Worm (Caenorhabditis elegans) whole organism, L2 larva: ENCODE results near the gene F53H8.3.

Experiments
- C34F6.9 ChIP-seq: fragments of 150-350 bp; optimal IDR thresholded peaks from 2 replicates; lab custom pipeline; 2014; ENCODE audit warnings: missing biosample characterization, missing genetic modification characterization
- ama-1 ChIP-seq: fragments of 150-350 bp; optimal IDR thresholded peaks from 2 replicates; lab custom pipeline; 2018; ENCODE audit warnings: inconsistent platforms
- ceh-82 ChIP-seq: fragments of 150-350 bp; optimal IDR thresholded peaks from 2 replicates; lab custom pipeline; 2014; ENCODE audit warnings: missing biosample characterization, missing genetic modification characterization
- lsy-2 ChIP-seq, 2 experiments: fragments of 150-350 bp in 1 of 2; sonication (generic microtip) in 1 of 2; optimal IDR thresholded peaks; 2 replicates each; lab custom pipeline; 2014 to 2017; ENCODE audit warnings: missing biosample characterization in 2 of 2, missing genetic modification characterization in 2 of 2
- nhr-12 ChIP-seq: fragments of 150-350 bp; optimal IDR thresholded peaks from 2 replicates; lab custom pipeline; 2014; ENCODE audit warnings: missing biosample characterization, missing genetic modification characterization
- nhr-237 ChIP-seq: fragments of 150-350 bp; optimal IDR thresholded peaks from 2 replicates; lab custom pipeline; 2014; ENCODE audit warnings: missing biosample characterization, missing genetic modification characterization
- nhr-6 ChIP-seq: fragments of 150-350 bp; optimal IDR thresholded peaks from 2 replicates; lab custom pipeline; 2014; ENCODE audit warnings: missing biosample characterization, missing genetic modification characterization
- sem-4 ChIP-seq: fragments of 150-350 bp; optimal IDR thresholded peaks from 2 replicates; lab custom pipeline; 2014; ENCODE audit warnings: missing biosample characterization, missing genetic modification reagents, missing genetic modification characterization
- snpc-4 ChIP-seq: fragments of 150-350 bp; optimal IDR thresholded peaks from 2 replicates; lab custom pipeline; 2014; ENCODE audit warnings: missing biosample characterization, missing genetic modification characterization
- unc-55 ChIP-seq: fragments of 150-350 bp; sonication (generic microtip); optimal IDR thresholded peaks from 3 replicates; lab custom pipeline; 2014; ENCODE audit warnings: missing biosample characterization, missing genetic modification reagents, missing genetic modification characterization

- TF ChIP-seq snpc-4 (peak; percentile 39), nhr-12 (tag; lab: Kevin White, UChicago) (no peak), nhr-237 (tag; lab: Kevin White, UChicago) (no peak), unc-55 (GFP tag; lab: Kevin White, UChicago) (peak; percentile 75), lsy-2 (tag; optimal IDR thresholded peaks at IDR 0.05; lab: Kevin White, UChicago) (no peak), C34F6.9 (peak; percentile 57), nhr-6 (no peak), ama-1 (lab: Kevin White, UChicago) (no peak), ceh-82 (no peak), sem-4 (no peak)
Observed at ce11 chrX:974499-975235, 36.3 kb downstream of the F53H8.3 start, which contains the start of gene vps-45.
